Fruit fly (Drosophila melanogaster): ENCODE measurements around the gene CG12535.

- TF ChIP-seq CG10543 (GFP tag; optimal IDR thresholded peaks at IDR 0.05) (no peak), lbe (GFP tag; optimal IDR thresholded peaks at IDR 0.05) (peak; percentile 75), GATAe (GFP tag; conservative IDR thresholded peaks at IDR 0.05) (no peak), CG7987 (GFP tag; optimal IDR thresholded peaks at IDR 0.05) (no peak)
Measured at dm6 chrX:3346643-3347109, 102.1 kb downstream of the CG12535 start.
